Fruit fly (Drosophila melanogaster) whole organism, embryonic: ENCODE data around the gene unc-119.

Source experiments
- ATbp ChIP-seq: fragments of 200-800 bp; sonication (Bioruptor generic); optimal IDR thresholded peaks from 2 replicates; lab custom pipeline; 2017; ENCODE audit warnings: missing biosample characterization, mild to moderate bottlenecking, missing genetic modification characterization, missing genetic modification reagents
- CG11085 ChIP-seq: fragments of 200-800 bp; sonication (Bioruptor generic); IDR thresholded peaks from 2 replicates; pipeline ENCODE4 v1.3.6; 2022; ENCODE audit warnings: missing biosample characterization, missing genetic modification characterization
- CG12236 ChIP-seq: fragments of 200-800 bp; sonication (Bioruptor generic); optimal IDR thresholded peaks from 2 replicates; lab custom pipeline; 2016; ENCODE audit warnings: missing biosample characterization, missing genetic modification characterization
- CG12299 ChIP-seq: fragments of 200-800 bp; sonication (Bioruptor generic); optimal IDR thresholded peaks from 2 replicates; lab custom pipeline; 2018; ENCODE audit warnings: missing biosample characterization, mild to moderate bottlenecking, missing genetic modification characterization
- CG13287 ChIP-seq: fragments of 200-800 bp; sonication (Bioruptor generic); IDR thresholded peaks from 2 replicates; pipeline ENCODE4 v1.3.6; 2022; ENCODE audit warnings: missing biosample characterization, missing genetic modification characterization; ENCODE audit not compliant: partially characterized antibody
- CG14050 ChIP-seq: fragments of 200-800 bp; sonication (Bioruptor generic); IDR thresholded peaks from 3 replicates; pipeline ENCODE4 v1.3.6; 2022; ENCODE audit warnings: missing biosample characterization, missing genetic modification characterization
- CG15011 ChIP-seq: fragments of 200-800 bp; sonication (Bioruptor generic); optimal IDR thresholded peaks from 3 replicates; lab custom pipeline; 2018; ENCODE audit warnings: missing biosample characterization, mild to moderate bottlenecking, missing genetic modification characterization
- CG16815 ChIP-seq: fragments of 200-800 bp; sonication (Bioruptor generic); optimal IDR thresholded peaks from 3 replicates; lab custom pipeline; 2017; ENCODE audit warnings: missing biosample characterization, mild to moderate bottlenecking, missing genetic modification characterization
- CG17328 ChIP-seq: fragments of 200-800 bp; sonication (Bioruptor generic); IDR thresholded peaks from 2 replicates; pipeline ENCODE4 v1.3.6; 2022; ENCODE audit warnings: missing biosample characterization, missing genetic modification characterization
- CG17568 ChIP-seq: fragments of 200-800 bp; sonication (Bioruptor generic); optimal IDR thresholded peaks from 2 replicates; lab custom pipeline; 2018; ENCODE audit warnings: missing biosample characterization, mild to moderate bottlenecking, missing genetic modification characterization, moderate library complexity
- CG17912 ChIP-seq: fragments of 200-800 bp; sonication (Bioruptor generic); optimal IDR thresholded peaks from 2 replicates; lab custom pipeline; 2018; ENCODE audit warnings: missing biosample characterization, mild to moderate bottlenecking, missing genetic modification characterization
- CG2202 ChIP-seq: fragments of 200-800 bp; sonication (Bioruptor generic); optimal IDR thresholded peaks from 2 replicates; lab custom pipeline; 2018; ENCODE audit warnings: missing biosample characterization, mild to moderate bottlenecking, missing genetic modification characterization
- CG3281 ChIP-seq: fragments of 200-800 bp; sonication (Bioruptor generic); optimal IDR thresholded peaks from 3 replicates; lab custom pipeline; 2017; ENCODE audit warnings: missing biosample characterization, mild to moderate bottlenecking, missing genetic modification characterization
- CG4707 ChIP-seq: fragments of 200-800 bp; sonication (Bioruptor generic); optimal IDR thresholded peaks from 2 replicates; lab custom pipeline; 2018; ENCODE audit warnings: missing biosample characterization, mild to moderate bottlenecking, missing genetic modification characterization, moderate library complexity
- CG7839 ChIP-seq: fragments of 200-800 bp; sonication (Bioruptor generic); optimal IDR thresholded peaks from 3 replicates; lab custom pipeline; 2018; ENCODE audit warnings: missing biosample characterization, mild to moderate bottlenecking, missing genetic modification characterization, moderate library complexity
- CG8765 ChIP-seq: fragments of 200-800 bp; sonication (Bioruptor generic); IDR thresholded peaks from 2 replicates; pipeline ENCODE4 v1.3.6; 2022; ENCODE audit warnings: missing biosample characterization, missing genetic modification characterization
- CG9215 ChIP-seq: fragments of 200-800 bp; sonication (Bioruptor generic); IDR thresholded peaks from 2 replicates; pipeline ENCODE4 v1.3.6; 2022; ENCODE audit warnings: missing biosample characterization, missing genetic modification characterization
- CG9609 ChIP-seq: fragments of 200-800 bp; sonication (Bioruptor generic); optimal IDR thresholded peaks from 3 replicates; lab custom pipeline; 2016; ENCODE audit warnings: missing biosample characterization, missing genetic modification characterization
- CG9817 ChIP-seq: fragments of 200-800 bp; sonication (Bioruptor generic); optimal IDR thresholded peaks from 2 replicates; lab custom pipeline; 2018; ENCODE audit warnings: missing biosample characterization, mild to moderate bottlenecking, missing genetic modification characterization, moderate library complexity
- CoRest ChIP-seq: fragments of 200-800 bp; sonication (Bioruptor generic); optimal IDR thresholded peaks from 3 replicates; lab custom pipeline; 2018; ENCODE audit warnings: missing biosample characterization, mild to moderate bottlenecking, missing genetic modification characterization, moderate library complexity
- D19A ChIP-seq: fragments of 200-800 bp; optimal IDR thresholded peaks from 3 replicates; lab custom pipeline; 2019; ENCODE audit warnings: missing biosample characterization, mild to moderate bottlenecking, missing genetic modification characterization, moderate library complexity
- Dfd ChIP-seq, 2 experiments: fragments of >200 bp; optimal IDR thresholded peaks; 2 replicates each; lab custom pipeline; 2017; ENCODE audit warnings: missing biosample characterization in 2 of 2, missing genetic modification characterization in 2 of 2
- Doc3 ChIP-seq: fragments of 200-800 bp; sonication (Bioruptor generic); IDR thresholded peaks from 3 replicates; pipeline ENCODE4 v1.3.6; 2022; ENCODE audit warnings: missing biosample characterization, missing genetic modification characterization; ENCODE audit not compliant: partially characterized antibody
- Dref ChIP-seq: fragments of 200-800 bp; sonication (Bioruptor generic); IDR thresholded peaks from 2 replicates; pipeline ENCODE4 v1.3.6; 2022; ENCODE audit warnings: missing biosample characterization, missing genetic modification characterization
- Drgx ChIP-seq: fragments of 200-800 bp; sonication (Bioruptor generic); IDR thresholded peaks from 2 replicates; pipeline ENCODE4 v1.3.6; 2022; ENCODE audit warnings: missing biosample characterization, missing genetic modification characterization
- Fer3 ChIP-seq: fragments of 200-800 bp; sonication (Bioruptor generic); optimal IDR thresholded peaks from 2 replicates; lab custom pipeline; 2018; ENCODE audit warnings: missing biosample characterization, mild to moderate bottlenecking, missing genetic modification characterization, moderate library complexity
- Hmr ChIP-seq: fragments of 200-800 bp; sonication (Bioruptor generic); optimal IDR thresholded peaks from 3 replicates; lab custom pipeline; 2017; ENCODE audit warnings: mild to moderate bottlenecking, missing biosample characterization, missing genetic modification reagents, missing genetic modification characterization
- Hsf ChIP-seq: fragments of 200-800 bp; sonication (Bioruptor generic); optimal IDR thresholded peaks from 3 replicates; lab custom pipeline; 2016; ENCODE audit warnings: missing biosample characterization, missing genetic modification characterization
- Lpt ChIP-seq: fragments of >200 bp; optimal IDR thresholded peaks from 2 replicates; lab custom pipeline; 2018; ENCODE audit warnings: missing biosample characterization, missing genetic modification characterization
- Max ChIP-seq: fragments of 200-800 bp; sonication (Bioruptor generic); optimal IDR thresholded peaks from 2 replicates; lab custom pipeline; 2016; ENCODE audit warnings: missing biosample characterization, mild to moderate bottlenecking, missing genetic modification characterization
- Nf-YC ChIP-seq: fragments of 200-800 bp; optimal IDR thresholded peaks from 3 replicates; lab custom pipeline; 2019; ENCODE audit warnings: missing biosample characterization, mild to moderate bottlenecking, missing genetic modification characterization, moderate library complexity
- Six4 ChIP-seq: fragments of 200-800 bp; sonication (Bioruptor generic); optimal IDR thresholded peaks from 2 replicates; lab custom pipeline; 2016; ENCODE audit warnings: missing biosample characterization, missing genetic modification characterization
- Vsx1 ChIP-seq: fragments of 200-800 bp; sonication (Bioruptor generic); optimal IDR thresholded peaks from 2 replicates; lab custom pipeline; 2017; ENCODE audit warnings: missing biosample characterization, mild to moderate bottlenecking, missing genetic modification characterization, missing genetic modification reagents
- ab ChIP-seq: fragments of 200-800 bp; sonication (Bioruptor generic); optimal IDR thresholded peaks from 2 replicates; lab custom pipeline; 2016; ENCODE audit warnings: missing biosample characterization, missing genetic modification characterization
- aop ChIP-seq: fragments of 200-800 bp; sonication (Bioruptor generic); IDR thresholded peaks from 2 replicates; pipeline ENCODE4 v1.3.6; 2022; ENCODE audit warnings: missing biosample characterization, missing genetic modification characterization
- bigmax ChIP-seq: fragments of 200-800 bp; sonication (Bioruptor generic); optimal IDR thresholded peaks from 2 replicates; lab custom pipeline; 2018; ENCODE audit warnings: missing biosample characterization, mild to moderate bottlenecking, missing genetic modification characterization
- chinmo ChIP-seq: fragments of 200-800 bp; sonication (Bioruptor generic); IDR thresholded peaks from 4 replicates; pipeline ENCODE4 v1.3.6; 2022; ENCODE audit warnings: missing biosample characterization, missing genetic modification characterization; ENCODE audit not compliant: partially characterized antibody
- croc ChIP-seq: fragments of 200-800 bp; sonication (Bioruptor generic); conservative IDR thresholded peaks from 3 replicates; pipeline ENCODE4 v1.3.6; 2022; ENCODE audit warnings: missing biosample characterization, missing genetic modification characterization
- danr ChIP-seq: fragments of 200-800 bp; sonication (Bioruptor generic); IDR thresholded peaks from 2 replicates; pipeline ENCODE4 v1.3.6; 2022; ENCODE audit warnings: missing biosample characterization, missing genetic modification characterization
- ems ChIP-seq: fragments of 200-800 bp; sonication (Bioruptor generic); optimal IDR thresholded peaks from 3 replicates; lab custom pipeline; 2016; ENCODE audit warnings: missing biosample characterization, missing genetic modification characterization
- ftz-f1 ChIP-seq: fragments of 200-800 bp; sonication (Bioruptor generic); optimal IDR thresholded peaks from 2 replicates; lab custom pipeline; 2016; ENCODE audit warnings: missing biosample characterization, missing genetic modification characterization
- inv ChIP-seq: fragments of 200-800 bp; sonication (Bioruptor generic); IDR thresholded peaks from 2 replicates; pipeline ENCODE4 v1.3.6; 2022; ENCODE audit warnings: missing biosample characterization, missing genetic modification characterization; ENCODE audit not compliant: partially characterized antibody
- klu ChIP-seq: fragments of 200-800 bp; sonication (Bioruptor generic); IDR thresholded peaks from 2 replicates; pipeline ENCODE4 v1.3.6; 2022; ENCODE audit warnings: missing biosample characterization, missing genetic modification characterization
- lov ChIP-seq, 2 experiments: fragments of 200-800 bp in 1 of 2; fragments of >200 bp in 1 of 2; sonication (Bioruptor generic) in 1 of 2; IDR thresholded peaks in 1 of 2; optimal IDR thresholded peaks in 1 of 2; 2 replicates in 1 of 2; 3 replicates in 1 of 2; pipeline versions ENCODE4 v1.3.6 to Lab custom; 2017 to 2022; ENCODE audit warnings: missing biosample characterization in 1 of 2, missing genetic modification characterization in 1 of 2
- onecut ChIP-seq: fragments of 200-800 bp; sonication (Bioruptor generic); IDR thresholded peaks from 2 replicates; pipeline ENCODE4 v1.3.6; 2022; ENCODE audit warnings: missing biosample characterization, missing genetic modification characterization
- phol ChIP-seq: fragments of 200-800 bp; sonication (Bioruptor generic); optimal IDR thresholded peaks from 3 replicates; lab custom pipeline; 2018; ENCODE audit warnings: missing biosample characterization, mild to moderate bottlenecking, missing genetic modification characterization, moderate library complexity
- sisA ChIP-seq: fragments of 200-800 bp; sonication (Bioruptor generic); IDR thresholded peaks from 2 replicates; pipeline ENCODE4 v1.3.6; 2022; ENCODE audit warnings: missing biosample characterization, missing genetic modification characterization
- twi ChIP-seq: fragments of 200-800 bp; optimal IDR thresholded peaks from 2 replicates; lab custom pipeline; 2019; ENCODE audit warnings: missing biosample characterization, mild to moderate bottlenecking, missing genetic modification characterization, moderate library complexity
- unc-4 ChIP-seq: fragments of 200-800 bp; sonication (Bioruptor generic); IDR thresholded peaks from 2 replicates; pipeline ENCODE4 v1.3.6; 2022; ENCODE audit warnings: missing biosample characterization, missing genetic modification characterization; ENCODE audit not compliant: partially characterized antibody
- vfl ChIP-seq: fragments of 200-800 bp; sonication (Bioruptor generic); optimal IDR thresholded peaks from 2 replicates; lab custom pipeline; 2016; ENCODE audit warnings: missing biosample characterization, missing genetic modification characterization
- zen2 ChIP-seq: fragments of 200-800 bp; sonication (Bioruptor generic); IDR thresholded peaks from 3 replicates; pipeline ENCODE4 v1.3.6; 2022; ENCODE audit warnings: missing biosample characterization, missing genetic modification characterization; ENCODE audit not compliant: partially characterized antibody

The unc-119 gene

DNA sequence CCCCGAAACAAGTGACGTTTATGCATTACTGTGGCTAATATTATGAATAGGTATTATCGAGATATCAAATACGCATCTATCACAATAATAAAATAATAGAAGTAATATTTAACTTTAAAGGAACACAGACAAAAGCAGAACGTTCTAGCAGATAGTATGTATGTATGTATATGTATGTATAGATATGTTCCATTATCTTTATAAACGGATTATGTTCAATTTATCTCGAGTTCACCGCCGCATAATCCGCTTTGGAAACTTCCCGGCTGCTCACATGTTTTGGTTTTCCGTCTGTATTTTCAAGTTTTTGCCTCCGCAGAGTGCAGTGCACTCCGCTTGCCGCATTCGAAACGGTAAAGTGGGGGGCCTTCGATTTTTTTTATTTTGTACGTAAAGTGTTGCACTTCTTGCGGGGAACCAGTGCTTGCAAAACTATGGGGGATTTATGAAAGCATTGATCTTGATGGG, 44.5 kb upstream of the unc-119 start (continued):
- TF ChIP-seq danr (GFP tag; lab: Robert Waterston, UW) (no peak), CG2202 (tag; lab: Kevin White, UChicago) (peak; percentile 54), Nf-YC (no peak), CG17568 (GFP tag; lab: Kevin White, UChicago) (no peak), CG4707 (GFP tag; lab: Kevin White, UChicago) (peak; percentile 66), lov (optimal IDR thresholded peaks at IDR 0.05; lab: Kevin White, UChicago) (no peak), lov (GFP tag; IDR thresholded peaks at IDR 0.05; lab: Robert Waterston, UW) (no peak), CG3281 (no peak), onecut (GFP tag; lab: Robert Waterston, UW) (peak; percentile 58), sisA (GFP tag; lab: Robert Waterston, UW) (no peak), CG12299 (tag; lab: Kevin White, UChicago) (peak; percentile 44), twi (tag; lab: Kevin White, UChicago) (peak; percentile 26), croc (GFP tag; lab: Robert Waterston, UW) (peak; percentile 49; the same call in 1 of the 3 replicates), phol (tag; lab: Kevin White, UChicago) (peak; percentile 58), ab (GFP tag; lab: Kevin White, UChicago) (no peak), D19A (tag; lab: Kevin White, UChicago) (peak; percentile 51), bigmax (GFP tag; lab: Kevin White, UChicago) (no peak), Vsx1 (GFP tag; lab: Kevin White, UChicago) (no peak), Fer3 (tag; lab: Kevin White, UChicago) (peak; percentile 12), Dref (GFP tag; lab: Robert Waterston, UW) (no peak), CG7839 (tag; lab: Kevin White, UChicago) (peak; percentile 37), ems (no peak), Hmr (GFP tag; lab: Kevin White, UChicago) (no peak), Max (no peak), CoRest (tag; lab: Kevin White, UChicago) (peak; percentile 11), ATbp (GFP tag; lab: Kevin White, UChicago) (no peak), ftz-f1 (no peak), klu (no peak), unc-4 (GFP tag; lab: Robert Waterston, UW) (no peak), CG12236 (no peak), CG11085 (GFP tag; lab: Robert Waterston, UW) (no peak), vfl (GFP tag; lab: Kevin White, UChicago) (no peak), CG17912 (GFP tag; lab: Kevin White, UChicago) (no peak), CG8765 (GFP tag; lab: Robert Waterston, UW) (no peak), CG16815 (GFP tag; lab: Kevin White, UChicago) (peak; percentile 7), CG9609 (GFP tag; lab: Kevin White, UChicago) (no peak), CG14050 (GFP tag; lab: Robert Waterston, UW) (no peak), Hsf (GFP tag; lab: Kevin White, UChicago) (no peak), inv (no peak), chinmo (GFP tag; lab: Robert Waterston, UW) (no peak), CG15011 (no peak), aop (no peak), CG9215 (GFP tag; lab: Robert Waterston, UW) (no peak), Drgx (peak; percentile 60), CG17328 (peak; percentile 59), CG9817 (no peak), Lpt (GFP tag; lab: Kevin White, UChicago) (no peak), Doc3 (GFP tag; lab: Robert Waterston, UW) (no peak), Dfd (GFP tag; optimal IDR thresholded peaks at IDR 0.05; lab: Kevin White, UChicago) (no peak), CG13287 (GFP tag; lab: Robert Waterston, UW) (no peak), zen2 (no peak), Six4 (GFP tag; lab: Kevin White, UChicago) (no peak)
